Fruit fly (Drosophila melanogaster) whole organism, embryonic: ENCODE measurements around the gene CG34427.
A peak's percentile ranks its signal among the peaks of the same experiment; 100 is the strongest.

Experiments
- Aef1 ChIP-seq: fragments of 200-800 bp; sonication (Bioruptor generic); IDR thresholded peaks from 3 replicates; pipeline ENCODE4 v1.3.6; 2022; ENCODE audit warnings: missing biosample characterization, missing genetic modification characterization
- Asciz ChIP-seq: fragments of 200-800 bp; sonication (Bioruptor generic); optimal IDR thresholded peaks from 2 replicates; lab custom pipeline; 2017; ENCODE audit warnings: missing biosample characterization, mild to moderate bottlenecking, missing genetic modification characterization, missing genetic modification reagents
- C15 ChIP-seq: fragments of 200-800 bp; sonication (Bioruptor generic); IDR thresholded peaks from 3 replicates; pipeline ENCODE4 v1.3.6; 2022; ENCODE audit warnings: missing biosample characterization, missing genetic modification characterization
- CG10321 ChIP-seq: fragments of 200-800 bp; sonication (Bioruptor generic); IDR thresholded peaks from 2 replicates; pipeline ENCODE4 v1.3.6; 2022; ENCODE audit warnings: missing biosample characterization, missing genetic modification characterization
- CG10366 ChIP-seq: fragments of 200-800 bp; sonication (Bioruptor generic); IDR thresholded peaks from 2 replicates; pipeline ENCODE4 v1.3.6; 2022; ENCODE audit warnings: missing biosample characterization, missing genetic modification characterization
- CG11456 ChIP-seq: fragments of 200-800 bp; sonication (Bioruptor generic); IDR thresholded peaks from 3 replicates; pipeline ENCODE4 v1.3.6; 2022; ENCODE audit warnings: missing biosample characterization, missing genetic modification characterization
- CG11695 ChIP-seq: fragments of 200-800 bp; sonication (Bioruptor generic); IDR thresholded peaks from 3 replicates; pipeline ENCODE4 v1.3.6; 2022; ENCODE audit warnings: missing biosample characterization, missing genetic modification characterization
- CG13894 ChIP-seq: fragments of 200-800 bp; sonication (Bioruptor generic); optimal IDR thresholded peaks from 3 replicates; lab custom pipeline; 2018; ENCODE audit warnings: missing biosample characterization, mild to moderate bottlenecking, missing genetic modification characterization, moderate library complexity
- CG15269 ChIP-seq: fragments of 200-800 bp; sonication (Bioruptor generic); optimal IDR thresholded peaks from 2 replicates; lab custom pipeline; 2018; ENCODE audit warnings: missing biosample characterization, mild to moderate bottlenecking, missing genetic modification characterization, moderate library complexity
- CG1647 ChIP-seq: fragments of 200-800 bp; sonication (Bioruptor generic); optimal IDR thresholded peaks from 3 replicates; lab custom pipeline; 2016; ENCODE audit warnings: missing biosample characterization, missing genetic modification characterization
- CG17328 ChIP-seq: fragments of 200-800 bp; sonication (Bioruptor generic); IDR thresholded peaks from 2 replicates; pipeline ENCODE4 v1.3.6; 2022; ENCODE audit warnings: missing biosample characterization, missing genetic modification characterization
- CG2116 ChIP-seq: fragments of 200-800 bp; sonication (Bioruptor generic); optimal IDR thresholded peaks from 3 replicates; lab custom pipeline; 2018; ENCODE audit warnings: missing biosample characterization, mild to moderate bottlenecking, missing genetic modification characterization
- CG2875 ChIP-seq: fragments of 200-800 bp; sonication (Bioruptor generic); optimal IDR thresholded peaks from 2 replicates; lab custom pipeline; 2017; ENCODE audit warnings: missing biosample characterization, mild to moderate bottlenecking, missing genetic modification characterization, missing genetic modification reagents
- CG31441 ChIP-seq: fragments of 200-800 bp; sonication (Bioruptor generic); IDR thresholded peaks from 2 replicates; pipeline ENCODE4 v1.3.6; 2022; ENCODE audit warnings: missing biosample characterization, missing genetic modification characterization
- CG3281 ChIP-seq: fragments of 200-800 bp; sonication (Bioruptor generic); optimal IDR thresholded peaks from 3 replicates; lab custom pipeline; 2017; ENCODE audit warnings: missing biosample characterization, mild to moderate bottlenecking, missing genetic modification characterization
- CG3995 ChIP-seq: fragments of 200-800 bp; sonication (Bioruptor generic); optimal IDR thresholded peaks from 3 replicates; lab custom pipeline; 2016; ENCODE audit warnings: missing biosample characterization, missing genetic modification characterization
- CG4730 ChIP-seq: fragments of 200-800 bp; sonication (Bioruptor generic); IDR thresholded peaks from 2 replicates; pipeline ENCODE4 v1.3.6; 2022; ENCODE audit warnings: missing biosample characterization, missing genetic modification characterization
- CG4820 ChIP-seq: fragments of 200-800 bp; sonication (Bioruptor generic); optimal IDR thresholded peaks from 3 replicates; lab custom pipeline; 2016; ENCODE audit warnings: missing biosample characterization, missing genetic modification characterization
- CG5953 ChIP-seq: fragments of 200-800 bp; sonication (Bioruptor generic); IDR thresholded peaks from 2 replicates; pipeline ENCODE4 v1.3.6; 2022; ENCODE audit warnings: missing biosample characterization, missing genetic modification characterization
- CG6683 ChIP-seq: fragments of 200-800 bp; sonication (Bioruptor generic); optimal IDR thresholded peaks from 2 replicates; lab custom pipeline; 2017; ENCODE audit warnings: missing biosample characterization, mild to moderate bottlenecking, missing genetic modification characterization, missing genetic modification reagents
- CG6765 ChIP-seq: fragments of 200-800 bp; sonication (Bioruptor generic); optimal IDR thresholded peaks from 3 replicates; lab custom pipeline; 2017; ENCODE audit warnings: missing biosample characterization, mild to moderate bottlenecking, missing genetic modification characterization
- CG7963 ChIP-seq: fragments of 200-800 bp; sonication (Bioruptor generic); IDR thresholded peaks from 3 replicates; pipeline ENCODE4 v1.3.6; 2022; ENCODE audit warnings: missing biosample characterization, missing genetic modification characterization; ENCODE audit not compliant: partially characterized antibody
- CG9727 ChIP-seq: fragments of 200-800 bp; sonication (Bioruptor generic); optimal IDR thresholded peaks from 3 replicates; lab custom pipeline; 2017; ENCODE audit warnings: missing biosample characterization, mild to moderate bottlenecking, missing genetic modification characterization
- CoRest ChIP-seq: fragments of 200-800 bp; sonication (Bioruptor generic); optimal IDR thresholded peaks from 3 replicates; lab custom pipeline; 2018; ENCODE audit warnings: missing biosample characterization, mild to moderate bottlenecking, missing genetic modification characterization, moderate library complexity
- CrebB ChIP-seq: fragments of 200-800 bp; sonication (Bioruptor generic); optimal IDR thresholded peaks from 3 replicates; lab custom pipeline; 2018; ENCODE audit warnings: missing biosample characterization, mild to moderate bottlenecking, missing genetic modification characterization
- Dfd ChIP-seq, 2 experiments: fragments of >200 bp; optimal IDR thresholded peaks; 2 replicates each; lab custom pipeline; 2017; ENCODE audit warnings: missing biosample characterization in 2 of 2, missing genetic modification characterization in 2 of 2
- Dref ChIP-seq: fragments of 200-800 bp; sonication (Bioruptor generic); IDR thresholded peaks from 2 replicates; pipeline ENCODE4 v1.3.6; 2022; ENCODE audit warnings: missing biosample characterization, missing genetic modification characterization
- H2.0 ChIP-seq: fragments of 200-800 bp; sonication (Bioruptor generic); IDR thresholded peaks from 2 replicates; pipeline ENCODE4 v1.3.6; 2022; ENCODE audit warnings: missing biosample characterization, missing genetic modification characterization
- HLH4C ChIP-seq: fragments of 200-800 bp; sonication (Bioruptor generic); IDR thresholded peaks from 3 replicates; pipeline ENCODE4 v1.3.6; 2022; ENCODE audit warnings: missing biosample characterization, missing genetic modification characterization; ENCODE audit not compliant: partially characterized antibody
- HmgZ ChIP-seq: fragments of 200-800 bp; sonication (Bioruptor generic); optimal IDR thresholded peaks from 2 replicates; lab custom pipeline; 2018; ENCODE audit warnings: missing biosample characterization, mild to moderate bottlenecking, missing genetic modification characterization
- Hr3 ChIP-seq: fragments of 200-800 bp; sonication (Bioruptor generic); optimal IDR thresholded peaks from 3 replicates; lab custom pipeline; 2016; ENCODE audit warnings: missing biosample characterization, missing genetic modification characterization
- Mes4 ChIP-seq: fragments of 200-800 bp; sonication (Bioruptor generic); optimal IDR thresholded peaks from 2 replicates; lab custom pipeline; 2016; ENCODE audit warnings: missing biosample characterization, missing genetic modification characterization
- NFAT ChIP-seq: fragments of 200-800 bp; sonication (Bioruptor generic); IDR thresholded peaks from 2 replicates; pipeline ENCODE4 v1.3.6; 2022; ENCODE audit warnings: missing biosample characterization, missing genetic modification characterization
- ab ChIP-seq: fragments of 200-800 bp; sonication (Bioruptor generic); optimal IDR thresholded peaks from 2 replicates; lab custom pipeline; 2016; ENCODE audit warnings: missing biosample characterization, missing genetic modification characterization
- chinmo ChIP-seq: fragments of 200-800 bp; sonication (Bioruptor generic); IDR thresholded peaks from 4 replicates; pipeline ENCODE4 v1.3.6; 2022; ENCODE audit warnings: missing biosample characterization, missing genetic modification characterization; ENCODE audit not compliant: partially characterized antibody
- ftz-f1 ChIP-seq: fragments of 200-800 bp; sonication (Bioruptor generic); optimal IDR thresholded peaks from 2 replicates; lab custom pipeline; 2016; ENCODE audit warnings: missing biosample characterization, missing genetic modification characterization
- gfzf ChIP-seq: fragments of 200-800 bp; sonication (Bioruptor generic); optimal IDR thresholded peaks from 2 replicates; lab custom pipeline; 2016; ENCODE audit warnings: missing biosample characterization, mild to moderate bottlenecking, missing genetic modification characterization, moderate library complexity
- gsb-n ChIP-seq: fragments of 200-800 bp; sonication (Bioruptor generic); optimal IDR thresholded peaks from 3 replicates; lab custom pipeline; 2018; ENCODE audit warnings: missing biosample characterization, mild to moderate bottlenecking, missing genetic modification characterization
- hkb ChIP-seq, 2 experiments: fragments of 200-800 bp in 1 of 2; fragments of >200 bp in 1 of 2; sonication (Bioruptor generic) in 1 of 2; IDR thresholded peaks in 1 of 2; optimal IDR thresholded peaks in 1 of 2; 2 replicates each; pipeline versions ENCODE4 v1.3.6 to Lab custom; 2017 to 2022; ENCODE audit warnings: missing biosample characterization in 1 of 2, missing genetic modification characterization in 1 of 2
- insv ChIP-seq, 2 experiments: fragments of 200-800 bp; sonication (Bioruptor generic); optimal IDR thresholded peaks; 3 replicates each; lab custom pipeline; 2016 to 2018; ENCODE audit warnings: missing biosample characterization in 2 of 2, missing genetic modification characterization in 2 of 2
- jing ChIP-seq: fragments of 200-800 bp; sonication (Bioruptor generic); optimal IDR thresholded peaks from 2 replicates; lab custom pipeline; 2018; ENCODE audit warnings: missing biosample characterization, mild to moderate bottlenecking, missing genetic modification characterization
- kay ChIP-seq: fragments of 200-800 bp; sonication (Bioruptor generic); optimal IDR thresholded peaks from 2 replicates; lab custom pipeline; 2016; ENCODE audit warnings: missing biosample characterization, missing genetic modification characterization
- klu ChIP-seq: fragments of 200-800 bp; sonication (Bioruptor generic); IDR thresholded peaks from 2 replicates; pipeline ENCODE4 v1.3.6; 2022; ENCODE audit warnings: missing biosample characterization, missing genetic modification characterization
- nom ChIP-seq: fragments of 200-800 bp; sonication (Bioruptor generic); optimal IDR thresholded peaks from 2 replicates; lab custom pipeline; 2017; ENCODE audit warnings: missing biosample characterization, missing genetic modification characterization, mild to moderate bottlenecking, moderate library complexity, missing genetic modification reagents
- sens-2 ChIP-seq: fragments of 200-800 bp; sonication (Bioruptor generic); IDR thresholded peaks from 2 replicates; pipeline ENCODE4 v1.3.6; 2022; ENCODE audit warnings: missing biosample characterization, missing genetic modification characterization
- sqz ChIP-seq: fragments of 200-800 bp; sonication (Bioruptor generic); optimal IDR thresholded peaks from 3 replicates; lab custom pipeline; 2018; ENCODE audit warnings: missing biosample characterization, mild to moderate bottlenecking, missing genetic modification characterization
- trem ChIP-seq: fragments of 200-800 bp; optimal IDR thresholded peaks from 3 replicates; lab custom pipeline; 2019; ENCODE audit warnings: missing biosample characterization, mild to moderate bottlenecking, missing genetic modification characterization, moderate library complexity
- tx ChIP-seq: fragments of 200-800 bp; sonication (Bioruptor generic); optimal IDR thresholded peaks from 2 replicates; lab custom pipeline; 2016; ENCODE audit warnings: missing biosample characterization, missing genetic modification characterization
- wek ChIP-seq: fragments of 200-800 bp; sonication (Bioruptor generic); optimal IDR thresholded peaks from 3 replicates; lab custom pipeline; 2018; ENCODE audit warnings: missing biosample characterization, mild to moderate bottlenecking, missing genetic modification characterization, moderate library complexity
- zfh1 ChIP-seq: fragments of 200-800 bp; sonication (Bioruptor generic); IDR thresholded peaks from 3 replicates; pipeline ENCODE4 v1.3.6; 2022; ENCODE audit warnings: missing biosample characterization, missing genetic modification characterization

The CG34427 gene

DNA sequence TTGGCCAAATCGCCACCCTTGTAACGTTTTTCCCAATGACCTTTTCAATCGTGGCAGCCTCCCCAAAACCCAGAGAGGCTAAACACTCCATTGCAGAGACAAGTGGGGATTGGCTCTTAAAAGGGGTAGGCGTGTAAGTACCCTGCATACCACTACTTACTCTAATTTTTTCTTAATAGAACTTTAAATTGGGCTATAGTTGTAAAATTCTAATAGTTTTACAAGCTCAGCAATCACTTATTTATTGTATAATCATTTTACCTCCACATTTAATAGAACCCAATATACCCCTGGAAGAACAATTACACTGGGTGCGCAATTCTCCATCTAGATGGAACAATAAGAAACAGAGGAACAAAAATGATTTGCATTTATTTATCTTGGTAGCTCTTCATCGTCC, 37.2 kb downstream of the CG34427 start (continued):
- TF ChIP-seq gfzf (GFP tag; lab: Kevin White, UChicago): no peak
- TF ChIP-seq CG11456: peak; percentile 78; the same call in 1 of the 3 replicates
- TF ChIP-seq jing (GFP tag; lab: Kevin White, UChicago): peak; percentile 62
- peak; percentile 72 for TF ChIP-seq Aef1 (GFP tag; lab: Robert Waterston, UW)
- peak; percentile 58 for TF ChIP-seq gsb-n (tag; lab: Kevin White, UChicago)
- TF ChIP-seq sqz (GFP tag; lab: Kevin White, UChicago): peak; percentile 48
- peak; percentile 72 for TF ChIP-seq CG10366
- TF ChIP-seq CG4730 (GFP tag; lab: Robert Waterston, UW): peak; percentile 74
- TF ChIP-seq Asciz: peak; percentile 55
- no peak for TF ChIP-seq chinmo
- TF ChIP-seq Mes4 (GFP tag; lab: Kevin White, UChicago): peak; percentile 23
- peak; percentile 66 for TF ChIP-seq CG4820 (GFP tag; lab: Kevin White, UChicago)
- TF ChIP-seq hkb (optimal IDR thresholded peaks at IDR 0.05; lab: Kevin White, UChicago): no peak
- peak; percentile 82 for TF ChIP-seq hkb (GFP tag; IDR thresholded peaks at IDR 0.05; lab: Robert Waterston, UW)
- peak; percentile 80 for TF ChIP-seq CG17328
- TF ChIP-seq trem (tag; lab: Kevin White, UChicago): peak; percentile 39
- TF ChIP-seq CG15269 (tag; lab: Kevin White, UChicago): peak; percentile 84
- 0 out of 3 replicates have a peak, but pooled peaks have one; percentile 42 for TF ChIP-seq C15 (GFP tag; lab: Robert Waterston, UW)
- peak; percentile 54 for TF ChIP-seq CrebB (tag; lab: Kevin White, UChicago)
- peak; percentile 45; the same call in 1 of the 2 replicates for TF ChIP-seq NFAT (GFP tag; lab: Robert Waterston, UW)
- peak; percentile 75 for TF ChIP-seq CG3281 (GFP tag; lab: Kevin White, UChicago)
- TF ChIP-seq Hr3 (GFP tag; lab: Kevin White, UChicago): peak; percentile 71
- peak; percentile 35 for TF ChIP-seq CG1647 (GFP tag; lab: Kevin White, UChicago)
- peak; percentile 70 for TF ChIP-seq CG9727
- peak; percentile 41 for TF ChIP-seq tx (GFP tag; lab: Kevin White, UChicago)
- no peak for TF ChIP-seq Dfd (GFP tag; optimal IDR thresholded peaks at IDR 0.05; lab: Kevin White, UChicago)
- peak; percentile 66 for TF ChIP-seq CG5953 (GFP tag; lab: Robert Waterston, UW)
- TF ChIP-seq nom: no peak
- TF ChIP-seq klu (GFP tag; lab: Robert Waterston, UW): 0 out of 2 replicates have a peak, but pooled peaks have one; percentile 51
- TF ChIP-seq H2.0: peak; percentile 75
- peak; percentile 66 for TF ChIP-seq HmgZ
- peak; percentile 84 for TF ChIP-seq zfh1 (GFP tag; lab: Robert Waterston, UW)
- peak; percentile 42 for TF ChIP-seq CG2875 (GFP tag; lab: Kevin White, UChicago)
- TF ChIP-seq kay (GFP tag; lab: Kevin White, UChicago): peak; percentile 60
- TF ChIP-seq CG3995 (GFP tag; lab: Kevin White, UChicago): no peak
- peak; percentile 43; the same call in 1 of the 2 replicates for TF ChIP-seq CG10321 (GFP tag; lab: Robert Waterston, UW)
- TF ChIP-seq Dref (GFP tag; lab: Robert Waterston, UW): no peak
- TF ChIP-seq sens-2 (GFP tag; lab: Robert Waterston, UW): peak; percentile 45; the same call in 1 of the 2 replicates
- TF ChIP-seq CG13894 (tag; lab: Kevin White, UChicago): peak; percentile 73
- no peak for TF ChIP-seq ftz-f1
- no peak for TF ChIP-seq HLH4C (GFP tag; lab: Robert Waterston, UW)
- TF ChIP-seq CoRest (tag; lab: Kevin White, UChicago): peak; percentile 79
- TF ChIP-seq CG2116 (GFP tag; lab: Kevin White, UChicago): peak; percentile 3
- no peak for TF ChIP-seq CG7963 (GFP tag; lab: Robert Waterston, UW)
- TF ChIP-seq wek: peak; percentile 24
- no peak for TF ChIP-seq ab
- TF ChIP-seq CG6765 (GFP tag; lab: Kevin White, UChicago): no peak
- TF ChIP-seq CG11695: peak; percentile 66; the same call in 2 of the 3 replicates
- peak; percentile 80 for TF ChIP-seq CG31441 (GFP tag; lab: Robert Waterston, UW)
- TF ChIP-seq CG6683 (GFP tag; lab: Kevin White, UChicago): peak; percentile 49
- no peak for TF ChIP-seq insv (GFP tag; optimal IDR thresholded peaks at IDR 0.05; lab: Kevin White, UChicago)
